Fruit fly (Drosophila melanogaster): ENCODE results near the gene mex1.

mex1 gene

dm6 chr3L:15494599-15495271 is 24.7 kb downstream of the mex1 start:
- peak; percentile 1 for TF ChIP-seq Mnt (GFP tag; optimal IDR thresholded peaks at IDR 0.05)
- no peak for TF ChIP-seq CG7045 (GFP tag; optimal IDR thresholded peaks at IDR 0.05)
- no peak for TF ChIP-seq tj (GFP tag; optimal IDR thresholded peaks at IDR 0.05)
- TF ChIP-seq cnc (optimal IDR thresholded peaks at IDR 0.05) = no peak
- no peak for TF ChIP-seq CG14711 (tag; optimal IDR thresholded peaks at IDR 0.05)
- no peak for TF ChIP-seq pad (GFP tag; optimal IDR thresholded peaks at IDR 0.05)
- TF ChIP-seq CG33017 (tag; optimal IDR thresholded peaks at IDR 0.05) = no peak
- TF ChIP-seq CG5204 (GFP tag; optimal IDR thresholded peaks at IDR 0.05) = no peak
- peak; percentile 21 for TF ChIP-seq ovo (GFP tag; optimal IDR thresholded peaks at IDR 0.05)
- TF ChIP-seq bab1 (GFP tag; optimal IDR thresholded peaks at IDR 0.05) = no peak
- no peak for TF ChIP-seq CG7101 (tag; optimal IDR thresholded peaks at IDR 0.05)
- TF ChIP-seq toe (GFP tag; optimal IDR thresholded peaks at IDR 0.05) = no peak
- TF ChIP-seq Hr96 (GFP tag; optimal IDR thresholded peaks at IDR 0.05) = no peak
- no peak for TF ChIP-seq CG1620 (GFP tag; optimal IDR thresholded peaks at IDR 0.05)
- TF ChIP-seq CG11617 (GFP tag; optimal IDR thresholded peaks at IDR 0.05) = no peak
- no peak for TF ChIP-seq CG12768 (GFP tag; optimal IDR thresholded peaks at IDR 0.05)
- TF ChIP-seq Clk (GFP tag; optimal IDR thresholded peaks at IDR 0.05) = no peak
- peak; percentile 70 for TF ChIP-seq kay (GFP tag; ENCODE audit: borderline replicate concordance)
- TF ChIP-seq cic (GFP tag; optimal IDR thresholded peaks at IDR 0.05) = peak; percentile 47
- TF ChIP-seq Crg-1 (GFP tag; optimal IDR thresholded peaks at IDR 0.05) = no peak

dm6 chr3L:15493886-15494598 is 25.4 kb downstream of the mex1 start:
- TF ChIP-seq kay (GFP tag; ENCODE audit: borderline replicate concordance) (peak; percentile 89), pad (GFP tag; optimal IDR thresholded peaks at IDR 0.05) (no peak), cic (GFP tag; optimal IDR thresholded peaks at IDR 0.05) (peak; percentile 77), Mnt (GFP tag; optimal IDR thresholded peaks at IDR 0.05) (peak; percentile 83), toe (GFP tag; optimal IDR thresholded peaks at IDR 0.05) (no peak)

- TF ChIP-seq tj (GFP tag; optimal IDR thresholded peaks at IDR 0.05) (no peak), CG5204 (GFP tag; optimal IDR thresholded peaks at IDR 0.05) (no peak), cnc (optimal IDR thresholded peaks at IDR 0.05) (no peak), CG33017 (tag; optimal IDR thresholded peaks at IDR 0.05) (no peak), bab1 (GFP tag; optimal IDR thresholded peaks at IDR 0.05) (no peak), Crg-1 (GFP tag; optimal IDR thresholded peaks at IDR 0.05) (no peak), cic (GFP tag; optimal IDR thresholded peaks at IDR 0.05) (no peak), Hr96 (GFP tag; optimal IDR thresholded peaks at IDR 0.05) (no peak), CG11617 (GFP tag; optimal IDR thresholded peaks at IDR 0.05) (no peak), Mnt (GFP tag; optimal IDR thresholded peaks at IDR 0.05) (no peak), kay (GFP tag; ENCODE audit: borderline replicate concordance) (no peak), toe (GFP tag; optimal IDR thresholded peaks at IDR 0.05) (no peak), ovo (GFP tag; optimal IDR thresholded peaks at IDR 0.05) (no peak), CG1620 (GFP tag; optimal IDR thresholded peaks at IDR 0.05) (no peak), Clk (GFP tag; optimal IDR thresholded peaks at IDR 0.05) (no peak), CG7101 (tag; optimal IDR thresholded peaks at IDR 0.05) (no peak), CG12768 (GFP tag; optimal IDR thresholded peaks at IDR 0.05) (no peak)
Observed at dm6 chr3L:15485302-15485701, 34.1 kb downstream of the mex1 start, which contains the start of gene Ran-like. Gene Ran-like, minus strand, starts transcription at chr3L:15485402.

dm6 chr3L:15474010-15474409 is 45.4 kb downstream of the mex1 start, which contains the start of gene cocoon:
Gene cocoon, minus strand, starts transcription at chr3L:15474110.
- no peak for TF ChIP-seq pad (GFP tag; optimal IDR thresholded peaks at IDR 0.05)
- TF ChIP-seq tj (GFP tag; optimal IDR thresholded peaks at IDR 0.05) = no peak
- no peak for TF ChIP-seq Crg-1 (GFP tag; optimal IDR thresholded peaks at IDR 0.05)
- TF ChIP-seq CG11617 (GFP tag; optimal IDR thresholded peaks at IDR 0.05) = no peak
- no peak for TF ChIP-seq kay (GFP tag; ENCODE audit: borderline replicate concordance)
- TF ChIP-seq CG14711 (tag; optimal IDR thresholded peaks at IDR 0.05) = no peak
- TF ChIP-seq CG12768 (GFP tag; optimal IDR thresholded peaks at IDR 0.05) = no peak
- no peak for TF ChIP-seq Clk (GFP tag; optimal IDR thresholded peaks at IDR 0.05)
- TF ChIP-seq toe (GFP tag; optimal IDR thresholded peaks at IDR 0.05) = no peak
- no peak for TF ChIP-seq Mnt (GFP tag; optimal IDR thresholded peaks at IDR 0.05)
- no peak for TF ChIP-seq CG5204 (GFP tag; optimal IDR thresholded peaks at IDR 0.05)
- TF ChIP-seq CG1620 (GFP tag; optimal IDR thresholded peaks at IDR 0.05) = no peak
- no peak for TF ChIP-seq CG7101 (tag; optimal IDR thresholded peaks at IDR 0.05)
- TF ChIP-seq ovo (GFP tag; optimal IDR thresholded peaks at IDR 0.05) = no peak
